Fruit fly (Drosophila melanogaster): ENCODE measurements around the gene CG14377.

- no peak for TF ChIP-seq CG8478 (optimal IDR thresholded peaks at IDR 0.05)
- no peak for TF ChIP-seq CTCF (optimal IDR thresholded peaks at IDR 0.05)
Observed at dm6 chr3R:13435836-13436235, 38.2 kb downstream of the CG14377 start.

All from S2 (cell line).